Worm (Caenorhabditis elegans) whole organism, midembryonic: ENCODE results near the gene nlp-71.

ENCODE experiments used
- flt-1 ChIP-seq: fragments of 200-800 bp; sonication (Bioruptor generic); IDR thresholded peaks from 2 replicates; pipeline ENCODE4 v1.3.6; 2022; ENCODE audit warnings: missing genetic modification characterization, missing compliant biosample characterization
- klf-2 ChIP-seq: fragments of 200-800 bp; sonication (Bioruptor generic); conservative IDR thresholded peaks from 2 replicates; pipeline ENCODE4 v1.3.6; 2022; ENCODE audit warnings: missing genetic modification reagents, missing genetic modification characterization, missing compliant biosample characterization
- tab-1 ChIP-seq: fragments of 200-800 bp; sonication (Bioruptor generic); IDR thresholded peaks from 2 replicates; pipeline ENCODE4 v1.3.6; 2022; ENCODE audit warnings: missing genetic modification characterization, missing compliant biosample characterization
- ztf-23 ChIP-seq: fragments of 200-800 bp; sonication (Bioruptor generic); IDR thresholded peaks from 2 replicates; pipeline ENCODE4 v1.3.6; 2022; ENCODE audit warnings: missing genetic modification reagents, missing genetic modification characterization, missing compliant biosample characterization

DNA sequence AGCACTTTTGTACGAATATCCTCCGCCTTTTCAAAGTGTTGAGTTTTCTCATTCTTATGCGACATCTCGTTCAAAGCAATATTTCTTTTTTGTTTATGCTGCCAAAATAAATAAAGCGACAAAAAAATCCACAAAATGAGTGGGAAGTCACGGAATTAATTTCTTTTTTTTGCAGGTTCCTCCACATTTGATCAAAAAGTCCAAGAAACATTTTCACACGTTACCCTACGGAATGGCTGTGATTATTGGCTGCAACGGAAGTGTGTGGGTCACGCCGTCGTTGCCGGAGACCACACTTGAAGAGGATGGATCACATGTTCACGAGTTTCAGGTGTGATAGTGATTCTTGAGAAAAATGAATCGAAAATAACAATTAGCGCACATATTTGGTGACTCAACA lies 3.2 kb upstream of the nlp-71 start, which contains the start of gene Y73B6BL.22:
- TF ChIP-seq ztf-23 (GFP tag; lab: Robert Waterston, UW): no peak
- TF ChIP-seq tab-1 (GFP tag; lab: Robert Waterston, UW): no peak
- no peak for TF ChIP-seq klf-2 (GFP tag; lab: Robert Waterston, UW)
- TF ChIP-seq flt-1 (GFP tag; lab: Robert Waterston, UW): no peak
